Worm (Caenorhabditis elegans) whole organism, L4 larva: Measurements from ENCODE around the gene ttr-32.

ENCODE experiments used
- D1046.2 ChIP-seq: fragments of 200-800 bp; sonication (Bioruptor generic); IDR thresholded peaks from 2 replicates; pipeline ENCODE4 v1.3.6; 2022; ENCODE audit warnings: missing genetic modification characterization, missing compliant biosample characterization
- R02D3.7 ChIP-seq: fragments of 150-350 bp; sonication (generic microtip); optimal IDR thresholded peaks from 3 replicates; lab custom pipeline; 2014; ENCODE audit warnings: missing biosample characterization, missing genetic modification characterization
- ceh-82 ChIP-seq: sonication (generic microtip); optimal IDR thresholded peaks from 2 replicates; lab custom pipeline; 2017; ENCODE audit warnings: missing biosample characterization, missing genetic modification characterization
- daf-12 ChIP-seq: fragments of 150-350 bp; optimal IDR thresholded peaks from 2 replicates; lab custom pipeline; 2014; ENCODE audit warnings: missing biosample characterization, missing genetic modification reagents, missing genetic modification characterization
- dpl-1 ChIP-seq: fragments of 150-350 bp; optimal IDR thresholded peaks from 2 replicates; lab custom pipeline; 2014; ENCODE audit warnings: missing biosample characterization, missing genetic modification reagents, missing genetic modification characterization
- dve-1 ChIP-seq: sonication (generic microtip); optimal IDR thresholded peaks from 2 replicates; lab custom pipeline; 2017; ENCODE audit warnings: antibody characterized with exemption, mild to moderate bottlenecking, missing genetic modification characterization, missing compliant biosample characterization; ENCODE audit not compliant: insufficient read depth
- lin-29 ChIP-seq: fragments of 200-800 bp; sonication (Bioruptor generic); IDR thresholded peaks from 2 replicates; pipeline ENCODE4 v1.3.6; 2022; ENCODE audit warnings: missing genetic modification reagents, missing genetic modification characterization, missing compliant biosample characterization
- lsy-2 ChIP-seq, 2 experiments: fragments of 150-350 bp in 1 of 2; sonication (generic microtip) in 1 of 2; optimal IDR thresholded peaks; 2 replicates each; lab custom pipeline; 2014 to 2017; ENCODE audit warnings: missing biosample characterization in 2 of 2, missing genetic modification characterization in 2 of 2
- nhr-10 ChIP-seq: fragments of 150-350 bp; optimal IDR thresholded peaks from 2 replicates; lab custom pipeline; 2014; ENCODE audit warnings: missing biosample characterization, missing genetic modification characterization
- nhr-77 ChIP-seq: fragments of 150-350 bp; optimal IDR thresholded peaks from 2 replicates; lab custom pipeline; 2014; ENCODE audit warnings: missing biosample characterization, missing genetic modification characterization
- pqm-1 ChIP-seq: sonication (generic microtip); optimal IDR thresholded peaks from 2 replicates; lab custom pipeline; 2017; ENCODE audit warnings: missing biosample characterization, missing genetic modification characterization
- tra-1 ChIP-seq: fragments of 200-800 bp; sonication (Bioruptor generic); IDR thresholded peaks from 2 replicates; pipeline ENCODE4 v1.3.6; 2022; ENCODE audit warnings: missing genetic modification reagents, missing genetic modification characterization, missing compliant biosample characterization

- TF ChIP-seq pqm-1 (no peak), D1046.2 (GFP tag; lab: Robert Waterston, UW) (no peak), lsy-2 (tag; optimal IDR thresholded peaks at IDR 0.05; lab: Kevin White, UChicago) (no peak), tra-1 (GFP tag; lab: Robert Waterston, UW) (no peak), nhr-10 (no peak), R02D3.7 (no peak), daf-12 (no peak), lin-29 (GFP tag; lab: Robert Waterston, UW) (no peak), dve-1 (tag; lab: Kevin White, UChicago) (no peak), nhr-77 (tag; lab: Kevin White, UChicago) (no peak), ceh-82 (tag; lab: Kevin White, UChicago) (no peak), dpl-1 (GFP tag; lab: Kevin White, UChicago) (no peak)
Measured at ce11 chrIII:7530830-7531229, 35.4 kb upstream of the ttr-32 start.
